Fruit fly (Drosophila melanogaster) whole organism, wandering third instar larva: ENCODE data around the gene CG9098.

Experiments used
- Abd-B ChIP-seq: fragments of >200 bp; optimal IDR thresholded peaks from 2 replicates; lab custom pipeline; 2017; ENCODE audit warnings: missing biosample characterization, missing genetic modification characterization
- CG32264 ChIP-seq: fragments of 200-800 bp; sonication (Bioruptor generic); optimal IDR thresholded peaks from 2 replicates; lab custom pipeline; 2016; ENCODE audit warnings: missing biosample characterization, missing genetic modification characterization
- CG9705 ChIP-seq: fragments of 200-800 bp; sonication (Bioruptor generic); optimal IDR thresholded peaks from 2 replicates; lab custom pipeline; 2018; ENCODE audit warnings: missing biosample characterization, mild to moderate bottlenecking, missing genetic modification characterization
- CrebA ChIP-seq: fragments of 200-800 bp; sonication (Bioruptor generic); optimal IDR thresholded peaks from 2 replicates; lab custom pipeline; 2016; ENCODE audit warnings: missing biosample characterization, mild to moderate bottlenecking, missing genetic modification characterization, borderline replicate concordance
- Dfd ChIP-seq: fragments of >200 bp; optimal IDR thresholded peaks from 2 replicates; lab custom pipeline; 2017; ENCODE audit warnings: missing biosample characterization, missing genetic modification characterization
- Dif ChIP-seq: fragments of 200-275, 200-300 bp; sonication (Bioruptor generic); optimal IDR thresholded peaks from 2 replicates; lab custom pipeline; 2018; ENCODE audit warnings: missing biosample characterization, missing genetic modification characterization; ENCODE audit not compliant: partially characterized antibody
- GATAd ChIP-seq: sonication (Bioruptor generic); optimal IDR thresholded peaks from 2 replicates; lab custom pipeline; 2016; ENCODE audit warnings: missing biosample characterization, missing genetic modification characterization
- HLH106 ChIP-seq: fragments of 200-800 bp; optimal IDR thresholded peaks from 3 replicates; lab custom pipeline; 2019; ENCODE audit warnings: missing biosample characterization, mild to moderate bottlenecking, missing genetic modification characterization, moderate library complexity
- Hnf4 ChIP-seq: fragments of 200-800 bp; sonication (Bioruptor generic); optimal IDR thresholded peaks from 2 replicates; lab custom pipeline; 2016; ENCODE audit warnings: missing biosample characterization, mild to moderate bottlenecking, missing genetic modification characterization
- Hr78 ChIP-seq: fragments of >200 bp; optimal IDR thresholded peaks from 2 replicates; lab custom pipeline; 2017; ENCODE audit warnings: missing biosample characterization, missing genetic modification characterization
- Hr83 ChIP-seq: fragments of 200-300 bp; sonication (Bioruptor generic); optimal IDR thresholded peaks from 2 replicates; lab custom pipeline; 2016; ENCODE audit warnings: missing biosample characterization, mild to moderate bottlenecking, missing genetic modification characterization, moderate library complexity; ENCODE audit not compliant: poor library complexity, severe bottlenecking
- Jra ChIP-seq: sonication (Bioruptor generic); optimal IDR thresholded peaks from 2 replicates; lab custom pipeline; 2016; ENCODE audit warnings: missing biosample characterization, missing genetic modification characterization
- Mio ChIP-seq: sonication (Bioruptor generic); optimal IDR thresholded peaks from 2 replicates; lab custom pipeline; 2016; ENCODE audit warnings: missing biosample characterization, missing genetic modification characterization
- Myc ChIP-seq: fragments of >200 bp; optimal IDR thresholded peaks from 2 replicates; lab custom pipeline; 2017
- N ChIP-seq: fragments of >200 bp; optimal IDR thresholded peaks from 2 replicates; lab custom pipeline; 2018; ENCODE audit warnings: missing biosample characterization, missing external identifiers, missing genetic modification characterization
- OdsH ChIP-seq: fragments of 200-800 bp; sonication (Bioruptor generic); optimal IDR thresholded peaks from 2 replicates; lab custom pipeline; 2016; ENCODE audit warnings: missing biosample characterization, mild to moderate bottlenecking, missing genetic modification characterization
- Rel ChIP-seq, 2 experiments: fragments of 200-800 bp; sonication (Bioruptor generic) in 1 of 2; optimal IDR thresholded peaks; 2 replicates in 1 of 2; 3 replicates in 1 of 2; lab custom pipeline; 2016 to 2019; ENCODE audit warnings: mild to moderate bottlenecking in 2 of 2, missing biosample characterization in 2 of 2, missing genetic modification characterization in 2 of 2, moderate library complexity in 1 of 2
- Sp1 ChIP-seq: fragments of 200-800 bp; sonication (Bioruptor generic); optimal IDR thresholded peaks from 3 replicates; lab custom pipeline; 2019; ENCODE audit warnings: missing biosample characterization, mild to moderate bottlenecking, missing genetic modification characterization, moderate library complexity
- Vsx2 ChIP-seq: fragments of 200-300, 225-300 bp; sonication (Bioruptor generic); optimal IDR thresholded peaks from 2 replicates; lab custom pipeline; 2018; ENCODE audit warnings: missing biosample characterization, missing genetic modification characterization; ENCODE audit not compliant: partially characterized antibody
- br ChIP-seq: fragments of 200-800 bp; sonication (Bioruptor generic); optimal IDR thresholded peaks from 2 replicates; lab custom pipeline; 2016; ENCODE audit warnings: missing biosample characterization, missing genetic modification characterization
- brk ChIP-seq: fragments of 200-800 bp; sonication (Bioruptor generic); optimal IDR thresholded peaks from 2 replicates; lab custom pipeline; 2016; ENCODE audit warnings: missing biosample characterization, mild to moderate bottlenecking, missing genetic modification characterization
- dl ChIP-seq, 2 experiments: fragments of 175-275, 200-275 bp in 1 of 2; fragments of 200-275 bp in 1 of 2; sonication (Bioruptor generic); optimal IDR thresholded peaks; lab custom pipeline; 2018; ENCODE audit warnings: mild to moderate bottlenecking in 2 of 2, missing biosample characterization in 2 of 2, missing genetic modification characterization in 2 of 2, moderate library complexity in 2 of 2; ENCODE audit not compliant: partially characterized antibody in 2 of 2, insufficient read depth in 1 of 2
- dmrt93B ChIP-seq: fragments of 200-800 bp; sonication (Bioruptor generic); optimal IDR thresholded peaks from 2 replicates; lab custom pipeline; 2018; ENCODE audit warnings: missing biosample characterization, mild to moderate bottlenecking, missing genetic modification characterization
- dsf ChIP-seq: sonication (Bioruptor generic); optimal IDR thresholded peaks from 2 replicates; lab custom pipeline; 2016; ENCODE audit warnings: missing biosample characterization, missing genetic modification characterization, borderline replicate concordance
- ey ChIP-seq: fragments of 200-800 bp; sonication (Bioruptor generic); optimal IDR thresholded peaks from 2 replicates; lab custom pipeline; 2016; ENCODE audit warnings: missing biosample characterization, missing genetic modification characterization
- foxo ChIP-seq, 2 experiments: fragments of 200-800 bp; sonication (Bioruptor generic); optimal IDR thresholded peaks; 2 replicates in 1 of 2; 3 replicates in 1 of 2; lab custom pipeline; 2016 to 2017; ENCODE audit warnings: missing biosample characterization in 2 of 2, missing genetic modification characterization in 2 of 2
- fru ChIP-seq: fragments of 200-800 bp; sonication (Bioruptor generic); optimal IDR thresholded peaks from 3 replicates; lab custom pipeline; 2016; ENCODE audit warnings: missing biosample characterization, mild to moderate bottlenecking, missing genetic modification characterization
- h ChIP-seq: fragments of 200-800 bp; sonication (Bioruptor generic); optimal IDR thresholded peaks from 3 replicates; lab custom pipeline; 2016; ENCODE audit warnings: missing biosample characterization, mild to moderate bottlenecking, missing genetic modification characterization
- jim ChIP-seq: fragments of 175-275, 200-325 bp; sonication (Bioruptor generic); optimal IDR thresholded peaks from 2 replicates; lab custom pipeline; 2016; ENCODE audit warnings: missing biosample characterization, mild to moderate bottlenecking, missing genetic modification characterization
- lola ChIP-seq: fragments of >200 bp; optimal IDR thresholded peaks from 2 replicates; lab custom pipeline; 2017; ENCODE audit warnings: missing biosample characterization, missing genetic modification characterization
- pan ChIP-seq: fragments of >200 bp; optimal IDR thresholded peaks from 2 replicates; lab custom pipeline; 2017
- psq ChIP-seq: fragments of 200-800 bp; sonication (Bioruptor generic); optimal IDR thresholded peaks from 3 replicates; lab custom pipeline; 2017; ENCODE audit warnings: missing biosample characterization, mild to moderate bottlenecking, missing genetic modification characterization, moderate library complexity
- rgr ChIP-seq: fragments of 200-800 bp; sonication (Bioruptor generic); optimal IDR thresholded peaks from 3 replicates; lab custom pipeline; 2016; ENCODE audit warnings: missing biosample characterization, mild to moderate bottlenecking, missing genetic modification characterization
- sage ChIP-seq: fragments of 200-800 bp; sonication (Bioruptor generic); optimal IDR thresholded peaks from 2 replicates; lab custom pipeline; 2016; ENCODE audit warnings: missing biosample characterization, mild to moderate bottlenecking, missing genetic modification characterization
- sv ChIP-seq: fragments of 200-800 bp; sonication (Bioruptor generic); optimal IDR thresholded peaks from 3 replicates; lab custom pipeline; 2016; ENCODE audit warnings: missing biosample characterization, missing genetic modification characterization
- tai ChIP-seq: sonication (Bioruptor generic); optimal IDR thresholded peaks from 2 replicates; lab custom pipeline; 2016; ENCODE audit warnings: missing biosample characterization, missing genetic modification characterization
- usp ChIP-seq: fragments of >200 bp; optimal IDR thresholded peaks from 2 replicates; lab custom pipeline; 2017; ENCODE audit warnings: missing biosample characterization, missing genetic modification characterization
- woc ChIP-seq: sonication (Bioruptor generic); optimal IDR thresholded peaks from 2 replicates; lab custom pipeline; 2016; ENCODE audit warnings: missing biosample characterization, mild to moderate bottlenecking, missing genetic modification characterization

Gene CG9098

DNA sequence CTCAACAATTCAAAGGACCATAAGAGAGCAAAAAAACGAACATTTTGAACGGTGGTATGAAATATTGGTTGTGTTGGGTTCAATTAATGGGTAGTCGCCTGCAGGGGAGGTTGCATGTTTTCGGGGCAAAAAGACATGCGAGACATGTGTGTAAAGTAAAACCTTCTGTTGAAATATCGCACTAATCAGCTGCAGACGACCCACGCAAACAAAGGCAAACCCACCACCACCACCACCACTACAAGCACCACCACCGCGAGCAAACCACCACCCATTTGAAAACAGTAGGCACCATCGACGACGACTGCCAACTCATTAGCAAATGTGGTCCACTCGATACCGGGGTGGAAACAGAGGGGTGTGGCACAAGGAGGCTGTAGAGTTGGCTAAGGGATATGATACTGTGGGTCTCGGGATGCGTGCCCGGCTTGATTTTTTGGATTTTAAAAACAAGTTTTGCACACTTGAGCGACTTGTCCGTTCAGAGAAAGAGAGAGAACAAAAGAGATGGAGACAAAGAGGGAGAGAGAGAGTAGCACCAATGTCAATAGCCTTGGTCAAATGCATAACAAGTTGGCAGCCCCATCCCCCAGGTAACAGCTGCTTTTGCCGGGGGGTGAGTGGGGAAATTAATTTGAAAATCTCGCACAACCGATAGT, 34.9 kb downstream of the CG9098 start (continued):
- TF ChIP-seq Hr83 (GFP tag; lab: Kevin White, UChicago): no peak
- TF ChIP-seq HLH106 (tag; lab: Kevin White, UChicago): peak; percentile 36

DNA sequence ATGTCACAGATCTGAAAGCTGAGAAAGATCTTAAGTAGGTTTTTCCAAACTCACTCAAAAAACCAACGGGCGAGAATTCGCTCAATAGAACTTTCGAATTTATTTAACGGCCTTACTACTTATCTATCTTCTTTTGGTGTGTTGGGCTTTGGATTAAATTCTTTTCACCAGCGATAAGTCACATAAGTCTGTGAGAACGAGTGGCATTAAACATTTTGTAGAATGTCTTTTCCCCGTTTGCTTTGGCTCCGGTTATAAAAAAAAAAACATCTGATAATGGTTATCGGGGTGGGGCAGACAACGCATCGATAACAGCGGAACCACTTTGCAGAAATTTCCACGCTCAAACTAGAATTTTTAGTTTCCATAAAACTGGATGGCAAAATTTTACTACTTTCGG, 36.5 kb downstream of the CG9098 start:
- TF ChIP-seq Hnf4 (GFP tag; lab: Kevin White, UChicago) (no peak), psq (GFP tag; lab: Kevin White, UChicago) (peak; percentile 4), sage (GFP tag; lab: Kevin White, UChicago) (no peak), Hr83 (GFP tag; lab: Kevin White, UChicago) (no peak)

DNA sequence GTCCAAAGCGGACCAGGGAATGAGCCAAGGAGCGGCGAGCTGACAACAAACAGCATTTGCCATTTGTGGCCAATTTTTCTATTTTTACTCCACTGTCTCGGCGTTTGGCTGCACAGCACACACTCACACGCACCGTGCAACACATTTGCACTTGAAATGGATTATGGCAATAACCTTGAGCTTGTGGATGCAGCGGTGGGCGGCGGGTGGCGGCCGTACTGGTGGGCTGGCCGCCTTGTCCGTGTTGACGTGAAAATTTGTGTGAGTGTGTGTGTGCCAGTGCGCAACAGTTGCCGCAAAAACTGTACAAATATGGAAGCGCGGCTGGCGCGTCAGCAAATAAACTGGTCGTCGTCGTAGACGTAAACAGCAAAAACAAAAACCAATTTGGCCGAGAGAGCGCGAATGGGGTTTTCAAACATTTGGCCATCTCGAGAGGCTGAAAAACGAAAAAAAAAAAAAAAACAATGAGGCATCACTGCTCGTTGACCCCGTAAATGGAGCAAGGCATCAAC, 37.1 kb downstream of the CG9098 start:
- TF ChIP-seq rgr (GFP tag; lab: Kevin White, UChicago) (peak; percentile 20), jim (GFP tag; lab: Kevin White, UChicago) (no peak), Vsx2 (GFP tag; lab: Kevin White, UChicago) (no peak), tai (GFP tag; lab: Kevin White, UChicago) (no peak), Abd-B (GFP tag; lab: Kevin White, UChicago) (no peak), Rel (GFP tag; optimal IDR thresholded peaks at IDR 0.05; lab: Kevin White, UChicago) (no peak), Rel (tag; optimal IDR thresholded peaks at IDR 0.05; lab: Kevin White, UChicago) (no peak), Myc (lab: Kevin White, UChicago) (no peak), ey (no peak), OdsH (GFP tag; lab: Kevin White, UChicago) (peak; percentile 54), Sp1 (GFP tag; lab: Kevin White, UChicago) (no peak), Hr78 (GFP tag; lab: Kevin White, UChicago) (no peak), N (GFP tag; lab: Kevin White, UChicago) (no peak), dmrt93B (no peak), GATAd (GFP tag; lab: Kevin White, UChicago) (no peak), lola (GFP tag; lab: Kevin White, UChicago) (no peak), Hr83 (GFP tag; lab: Kevin White, UChicago) (peak; percentile 76), dsf (GFP tag; lab: Kevin White, UChicago) (no peak), Dfd (GFP tag; lab: Kevin White, UChicago) (no peak), Mio (GFP tag; lab: Kevin White, UChicago) (no peak), CG9705 (GFP tag; lab: Kevin White, UChicago) (no peak), br (GFP tag; lab: Kevin White, UChicago) (peak; percentile 42), psq (GFP tag; lab: Kevin White, UChicago) (no peak), CrebA (no peak), Jra (GFP tag; lab: Kevin White, UChicago) (no peak), brk (no peak), CG32264 (GFP tag; lab: Kevin White, UChicago) (no peak), sv (no peak), sage (GFP tag; lab: Kevin White, UChicago) (no peak), HLH106 (tag; lab: Kevin White, UChicago) (no peak), usp (GFP tag; lab: Kevin White, UChicago) (no peak), h (GFP tag; lab: Kevin White, UChicago) (peak; percentile 52), fru (no peak), foxo (GFP tag; optimal IDR thresholded peaks at IDR 0.05; lab: Kevin White, UChicago) (peak in 1 of 2 experiments; percentile 3), dl (GFP tag; optimal IDR thresholded peaks at IDR 0.05; lab: Kevin White, UChicago; ENCODE audit: insufficient read depth in 1 of 2, partially characterized antibody in 2 of 2) (no peak), woc (GFP tag; lab: Kevin White, UChicago) (no peak), pan (lab: Kevin White, UChicago) (no peak), Hnf4 (GFP tag; lab: Kevin White, UChicago) (peak; percentile 4), Dif (GFP tag; lab: Kevin White, UChicago) (no peak)
